Worm (Caenorhabditis elegans) whole organism, L4 larva: ENCODE results near the gene Y44A6C.1.
A peak's percentile ranks its signal among the peaks of the same experiment; 100 is the strongest.

Experiments
- F10B5.3 ChIP-seq: sonication (generic microtip); optimal IDR thresholded peaks from 2 replicates; lab custom pipeline; 2016; ENCODE audit warnings: mild to moderate bottlenecking, missing genetic modification characterization, missing compliant biosample characterization
- T20F7.1 ChIP-seq: fragments of 200-800 bp; sonication (Bioruptor generic); optimal IDR thresholded peaks from 2 replicates; lab custom pipeline; 2018; ENCODE audit warnings: mild to moderate bottlenecking, missing genetic modification characterization, missing compliant biosample characterization
- Y48G9A.11 ChIP-seq: fragments of 200-800 bp; sonication (Bioruptor generic); IDR thresholded peaks from 2 replicates; pipeline ENCODE4 v1.3.6; 2022; ENCODE audit warnings: missing genetic modification reagents, missing genetic modification characterization, missing compliant biosample characterization
- Y5F2A.4 ChIP-seq: fragments of 200-800 bp; sonication (Bioruptor generic); optimal IDR thresholded peaks from 2 replicates; lab custom pipeline; 2018; ENCODE audit warnings: mild to moderate bottlenecking, missing genetic modification characterization, missing compliant biosample characterization
- ZK337.2 ChIP-seq: fragments of 200-800 bp; sonication (Bioruptor generic); IDR thresholded peaks from 2 replicates; pipeline ENCODE4 v1.3.6; 2022; ENCODE audit warnings: missing genetic modification reagents, missing genetic modification characterization, missing compliant biosample characterization
- ZK546.5 ChIP-seq, 2 experiments: sonication (generic microtip); optimal IDR thresholded peaks; 2 replicates each; lab custom pipeline; 2017; ENCODE audit warnings: missing biosample characterization in 2 of 2, missing genetic modification characterization in 2 of 2
- aha-1 ChIP-seq: fragments of 150-350 bp; peaks from one replicate; lab custom pipeline; 2014; ENCODE audit warnings: missing biosample characterization, missing genetic modification characterization
- ceh-20 ChIP-seq: fragments of 200-800 bp; sonication (Bioruptor generic); IDR thresholded peaks from 2 replicates; pipeline ENCODE4 v1.3.6; 2022; ENCODE audit warnings: missing genetic modification reagents, missing genetic modification characterization, missing compliant biosample characterization
- ceh-44 ChIP-seq: fragments of 200-800 bp; sonication (Bioruptor generic); IDR thresholded peaks from 2 replicates; pipeline ENCODE4 v1.3.6; 2022; ENCODE audit warnings: missing genetic modification reagents, missing genetic modification characterization, missing compliant biosample characterization
- ceh-62 ChIP-seq: sonication (generic microtip); optimal IDR thresholded peaks from 2 replicates; lab custom pipeline; 2017; ENCODE audit warnings: missing biosample characterization, missing genetic modification characterization
- ceh-82 ChIP-seq: sonication (generic microtip); optimal IDR thresholded peaks from 2 replicates; lab custom pipeline; 2017; ENCODE audit warnings: missing biosample characterization, missing genetic modification characterization
- cey-2 ChIP-seq: sonication (generic microtip); optimal IDR thresholded peaks from 3 replicates; lab custom pipeline; 2017; ENCODE audit warnings: missing genetic modification characterization, mild to moderate bottlenecking, missing compliant biosample characterization, antibody characterized with exemption, borderline replicate concordance; ENCODE audit not compliant: insufficient read depth
- ctbp-1 ChIP-seq: fragments of 200-800 bp; sonication (Bioruptor generic); IDR thresholded peaks from 2 replicates; pipeline ENCODE4 v1.3.6; 2022; ENCODE audit warnings: missing genetic modification reagents, missing genetic modification characterization, missing compliant biosample characterization
- daf-16 ChIP-seq, 3 experiments: sonication (generic microtip); optimal IDR thresholded peaks; 2 replicates each; lab custom pipeline; 2016 to 2017; ENCODE audit warnings: missing genetic modification characterization in 3 of 3, missing genetic modification reagents in 3 of 3, mild to moderate bottlenecking in 2 of 3, missing compliant biosample characterization in 2 of 3, missing biosample characterization in 1 of 3, moderate library complexity in 1 of 3
- daf-19 ChIP-seq: fragments of 200-800 bp; sonication (Bioruptor generic); conservative IDR thresholded peaks from 2 replicates; pipeline ENCODE4 v1.3.6; 2022; ENCODE audit warnings: missing genetic modification characterization, missing compliant biosample characterization
- dmd-6 ChIP-seq: fragments of 200-800 bp; sonication (Bioruptor generic); IDR thresholded peaks from 2 replicates; pipeline ENCODE4 v1.3.6; 2022; ENCODE audit warnings: missing genetic modification reagents, missing genetic modification characterization, missing compliant biosample characterization
- dmd-9 ChIP-seq: fragments of 200-800 bp; sonication (Bioruptor generic); IDR thresholded peaks from 2 replicates; pipeline ENCODE4 v1.3.6; 2022; ENCODE audit warnings: missing genetic modification reagents, missing genetic modification characterization, missing compliant biosample characterization
- dpl-1 ChIP-seq: fragments of 150-350 bp; optimal IDR thresholded peaks from 2 replicates; lab custom pipeline; 2014; ENCODE audit warnings: missing biosample characterization, missing genetic modification reagents, missing genetic modification characterization
- dve-1 ChIP-seq: sonication (generic microtip); optimal IDR thresholded peaks from 2 replicates; lab custom pipeline; 2017; ENCODE audit warnings: antibody characterized with exemption, mild to moderate bottlenecking, missing genetic modification characterization, missing compliant biosample characterization; ENCODE audit not compliant: insufficient read depth
- egl-27 ChIP-seq: sonication (generic microtip); optimal IDR thresholded peaks from 3 replicates; lab custom pipeline; 2017; ENCODE audit warnings: missing biosample characterization, missing genetic modification reagents, missing genetic modification characterization
- fkh-10 ChIP-seq: fragments of 150-350 bp; optimal IDR thresholded peaks from 2 replicates; lab custom pipeline; 2014; ENCODE audit warnings: missing biosample characterization, missing genetic modification reagents, missing genetic modification characterization
- fos-1 ChIP-seq: fragments of 150-350 bp; optimal IDR thresholded peaks from 2 replicates; lab custom pipeline; 2014; ENCODE audit warnings: missing biosample characterization, missing genetic modification characterization
- hlh-11 ChIP-seq: fragments of 200-800 bp; sonication (Bioruptor generic); optimal IDR thresholded peaks from 2 replicates; lab custom pipeline; 2018; ENCODE audit warnings: mild to moderate bottlenecking, missing genetic modification characterization, missing compliant biosample characterization
- hlh-30 ChIP-seq: sonication (generic microtip); optimal IDR thresholded peaks from 2 replicates; lab custom pipeline; 2017; ENCODE audit warnings: antibody characterized with exemption, mild to moderate bottlenecking, missing genetic modification characterization, missing compliant biosample characterization; ENCODE audit not compliant: insufficient read depth
- hmg-1.1 ChIP-seq: fragments of 200-800 bp; sonication (Bioruptor generic); IDR thresholded peaks from 2 replicates; pipeline ENCODE4 v1.3.6; 2022; ENCODE audit warnings: missing genetic modification reagents, missing genetic modification characterization, missing compliant biosample characterization
- lim-7 ChIP-seq: fragments of 200-800 bp; sonication (Bioruptor generic); IDR thresholded peaks from 2 replicates; pipeline ENCODE4 v1.3.6; 2022; ENCODE audit warnings: missing genetic modification characterization, missing compliant biosample characterization
- lin-1 ChIP-seq: fragments of 200-800 bp; sonication (Bioruptor generic); IDR thresholded peaks from 2 replicates; pipeline ENCODE4 v1.3.6; 2022; ENCODE audit warnings: missing genetic modification reagents, missing genetic modification characterization, missing compliant biosample characterization
- lin-13 ChIP-seq: fragments of 150-350 bp; optimal IDR thresholded peaks from 2 replicates; lab custom pipeline; 2014; ENCODE audit warnings: missing biosample characterization, missing genetic modification reagents, missing genetic modification characterization
- lin-29 ChIP-seq: fragments of 200-800 bp; sonication (Bioruptor generic); IDR thresholded peaks from 2 replicates; pipeline ENCODE4 v1.3.6; 2022; ENCODE audit warnings: missing genetic modification reagents, missing genetic modification characterization, missing compliant biosample characterization
- lin-38 ChIP-seq: fragments of 200-800 bp; sonication (Bioruptor generic); IDR thresholded peaks from 2 replicates; pipeline ENCODE4 v1.3.6; 2022; ENCODE audit warnings: missing genetic modification reagents, missing genetic modification characterization, missing compliant biosample characterization
- mdl-1 ChIP-seq, 2 experiments: fragments of 150-350 bp in 1 of 2; sonication (generic microtip) in 1 of 2; optimal IDR thresholded peaks; 2 replicates each; lab custom pipeline; 2014 to 2017; ENCODE audit warnings: missing biosample characterization in 2 of 2, missing genetic modification characterization in 2 of 2
- mdt-29 ChIP-seq: fragments of 200-800 bp; sonication (Bioruptor generic); IDR thresholded peaks from 2 replicates; pipeline ENCODE4 v1.3.6; 2022; ENCODE audit warnings: missing genetic modification reagents, missing genetic modification characterization, missing compliant biosample characterization
- mep-1 ChIP-seq: fragments of 150-350 bp; sonication (generic microtip); optimal IDR thresholded peaks from 3 replicates; lab custom pipeline; 2014; ENCODE audit warnings: missing biosample characterization, missing genetic modification characterization
- nhr-102 ChIP-seq: sonication (generic microtip); optimal IDR thresholded peaks from 2 replicates; lab custom pipeline; 2016; ENCODE audit warnings: mild to moderate bottlenecking, missing genetic modification characterization, moderate library complexity, missing compliant biosample characterization
- nhr-111 ChIP-seq: fragments of 200-800 bp; sonication (Bioruptor generic); optimal IDR thresholded peaks from 2 replicates; lab custom pipeline; 2018; ENCODE audit warnings: mild to moderate bottlenecking, missing genetic modification characterization, missing compliant biosample characterization
- nhr-237 ChIP-seq: sonication (generic microtip); optimal IDR thresholded peaks from 2 replicates; lab custom pipeline; 2017; ENCODE audit warnings: missing biosample characterization, missing genetic modification characterization
- nhr-25 ChIP-seq: sonication (generic microtip); optimal IDR thresholded peaks from 2 replicates; lab custom pipeline; 2017; ENCODE audit warnings: missing genetic modification characterization, mild to moderate bottlenecking, missing compliant biosample characterization, antibody characterized with exemption, moderate library complexity, borderline replicate concordance; ENCODE audit not compliant: insufficient read depth
- nhr-28 ChIP-seq: fragments of 150-350 bp; optimal IDR thresholded peaks from 2 replicates; lab custom pipeline; 2014; ENCODE audit warnings: missing biosample characterization, missing genetic modification characterization
- nhr-42 ChIP-seq: fragments of 200-800 bp; sonication (Bioruptor generic); IDR thresholded peaks from 2 replicates; pipeline ENCODE4 v1.3.6; 2022; ENCODE audit warnings: missing genetic modification characterization, missing compliant biosample characterization
- nhr-76 ChIP-seq: fragments of 150-350 bp; optimal IDR thresholded peaks from 2 replicates; lab custom pipeline; 2014; ENCODE audit warnings: missing biosample characterization, missing genetic modification characterization
- rbr-2 ChIP-seq: sonication (generic microtip); optimal IDR thresholded peaks from 2 replicates; lab custom pipeline; 2016; ENCODE audit warnings: missing genotype, missing genetic modification characterization, missing compliant biosample characterization
- sdz-12 ChIP-seq: fragments of 200-800 bp; sonication (Bioruptor generic); optimal IDR thresholded peaks from 2 replicates; lab custom pipeline; 2018; ENCODE audit warnings: mild to moderate bottlenecking, missing genetic modification characterization, missing compliant biosample characterization
- set-16 ChIP-seq: fragments of 200-800 bp; sonication (Bioruptor generic); IDR thresholded peaks from 2 replicates; pipeline ENCODE4 v1.3.6; 2022; ENCODE audit warnings: missing genetic modification reagents, missing genetic modification characterization, missing compliant biosample characterization
- tra-1 ChIP-seq: fragments of 200-800 bp; sonication (Bioruptor generic); IDR thresholded peaks from 2 replicates; pipeline ENCODE4 v1.3.6; 2022; ENCODE audit warnings: missing genetic modification reagents, missing genetic modification characterization, missing compliant biosample characterization
- unc-130 ChIP-seq: sonication (generic microtip); optimal IDR thresholded peaks from 2 replicates; lab custom pipeline; 2016; ENCODE audit warnings: missing genetic modification reagents, missing genetic modification characterization, missing compliant biosample characterization
- zip-2 ChIP-seq: fragments of 150-350 bp; optimal IDR thresholded peaks from 2 replicates; lab custom pipeline; 2014; ENCODE audit warnings: missing biosample characterization, missing genetic modification characterization
- ztf-7 ChIP-seq: fragments of 150-350 bp; optimal IDR thresholded peaks from 2 replicates; lab custom pipeline; 2014; ENCODE audit warnings: missing biosample characterization, missing genetic modification characterization

Gene Y44A6C.1

ce11 chrV:20712318-20712993 lies 1.3 kb upstream of the Y44A6C.1 start (continued):
- TF ChIP-seq dpl-1 (GFP tag; lab: Kevin White, UChicago), result peak; percentile 11
- TF ChIP-seq lin-13 (GFP tag; lab: Kevin White, UChicago), result no peak
- TF ChIP-seq sdz-12, result no peak
- TF ChIP-seq dmd-6 (GFP tag; lab: Robert Waterston, UW), result peak; percentile 84
- TF ChIP-seq ceh-82 (tag; lab: Kevin White, UChicago), result no peak
- peak; percentile 32 for TF ChIP-seq mep-1
- no peak for TF ChIP-seq zip-2 (tag; lab: Kevin White, UChicago)

ce11 chrV:20712994-20713326 lies 760 bp upstream of the Y44A6C.1 start:
- peak; percentile 45; the same call in 1 of the 2 replicates for TF ChIP-seq hmg-1.1 (GFP tag; lab: Robert Waterston, UW)
- no peak for TF ChIP-seq Y48G9A.11 (GFP tag; lab: Robert Waterston, UW)
- TF ChIP-seq rbr-2 (tag; lab: Kevin White, UChicago), result peak; percentile 8
- TF ChIP-seq lin-29 (GFP tag; lab: Robert Waterston, UW), result no peak
- TF ChIP-seq ZK546.5 (tag; optimal IDR thresholded peaks at IDR 0.05; lab: Kevin White, UChicago), result no peak
- TF ChIP-seq fos-1 (tag; lab: Kevin White, UChicago), result no peak
- TF ChIP-seq set-16 (GFP tag; lab: Robert Waterston, UW), result no peak
- TF ChIP-seq ztf-7, result no peak
- no peak for TF ChIP-seq daf-16 (GFP tag; optimal IDR thresholded peaks at IDR 0.05; lab: Kevin White, UChicago)
- TF ChIP-seq daf-16 (tag; optimal IDR thresholded peaks at IDR 0.05; lab: Kevin White, UChicago), result peak; percentile 14
- no peak for TF ChIP-seq nhr-237
- TF ChIP-seq daf-19 (GFP tag; lab: Robert Waterston, UW), result no peak
- TF ChIP-seq egl-27 (tag; lab: Kevin White, UChicago), result no peak
- no peak for TF ChIP-seq lin-38 (GFP tag; lab: Robert Waterston, UW)
- no peak for TF ChIP-seq nhr-25 (tag; lab: Kevin White, UChicago)
- TF ChIP-seq dpl-1 (GFP tag; lab: Kevin White, UChicago), result peak; percentile 54
- peak; percentile 7 for TF ChIP-seq dve-1 (tag; lab: Kevin White, UChicago)
- TF ChIP-seq fkh-10 (GFP tag; lab: Kevin White, UChicago), result no peak
- TF ChIP-seq cey-2 (tag; lab: Kevin White, UChicago), result no peak
- no peak for TF ChIP-seq ceh-44 (GFP tag; lab: Robert Waterston, UW)
- TF ChIP-seq lim-7 (GFP tag; lab: Robert Waterston, UW), result no peak
- peak; percentile 52 for TF ChIP-seq dmd-6 (GFP tag; lab: Robert Waterston, UW)
- TF ChIP-seq mdt-29, result no peak
- TF ChIP-seq ceh-62 (tag; lab: Kevin White, UChicago), result no peak
- TF ChIP-seq hlh-30, result peak; percentile 65
- TF ChIP-seq Y5F2A.4, result no peak
- TF ChIP-seq lin-1 (GFP tag; lab: Robert Waterston, UW), result 0 out of 2 replicates have a peak, but pooled peaks have one; percentile 28
- no peak for TF ChIP-seq aha-1
- no peak for TF ChIP-seq unc-130 (GFP tag; lab: Kevin White, UChicago)
- no peak for TF ChIP-seq F10B5.3 (tag; lab: Kevin White, UChicago)
- TF ChIP-seq ctbp-1 (GFP tag; lab: Robert Waterston, UW), result 0 out of 2 replicates have a peak, but pooled peaks have one; percentile 40
- no peak for TF ChIP-seq nhr-42 (GFP tag; lab: Robert Waterston, UW)
- TF ChIP-seq ceh-82 (tag; lab: Kevin White, UChicago), result no peak
- TF ChIP-seq nhr-76 (tag; lab: Kevin White, UChicago), result no peak
- peak; percentile 41 for TF ChIP-seq mep-1
- TF ChIP-seq tra-1 (GFP tag; lab: Robert Waterston, UW), result no peak
- TF ChIP-seq mdl-1 (tag; optimal IDR thresholded peaks at IDR 0.05; lab: Kevin White, UChicago), result peak; percentile 40 to 85
- TF ChIP-seq ZK337.2 (GFP tag; lab: Robert Waterston, UW), result no peak
- TF ChIP-seq ceh-20, result peak; percentile 49; the same call in 1 of the 2 replicates
- peak; percentile 41 for TF ChIP-seq hlh-11 (tag; lab: Kevin White, UChicago)
- no peak for TF ChIP-seq nhr-28
- no peak for TF ChIP-seq T20F7.1
- no peak for TF ChIP-seq nhr-102
- no peak for TF ChIP-seq nhr-111
- TF ChIP-seq dmd-9, result no peak
